Worm (Caenorhabditis elegans) whole organism, L4 larva: ENCODE results near the gene sra-26.

Experiments
- Y5F2A.4 ChIP-seq: fragments of 200-800 bp; sonication (Bioruptor generic); optimal IDR thresholded peaks from 2 replicates; lab custom pipeline; 2018; ENCODE audit warnings: mild to moderate bottlenecking, missing genetic modification characterization, missing compliant biosample characterization
- ama-1 ChIP-seq: fragments of 150-350 bp; optimal IDR thresholded peaks from 2 replicates; lab custom pipeline; 2014; ENCODE audit warnings: inconsistent platforms, mixed read lengths
- fos-1 ChIP-seq: fragments of 150-350 bp; optimal IDR thresholded peaks from 2 replicates; lab custom pipeline; 2014; ENCODE audit warnings: missing biosample characterization, missing genetic modification characterization
- lin-15B ChIP-seq: fragments of 150-350 bp; sonication (generic microtip); optimal IDR thresholded peaks from 3 replicates; lab custom pipeline; 2014; ENCODE audit warnings: missing biosample characterization, missing genetic modification characterization
- lin-39 ChIP-seq: fragments of 150-350 bp; optimal IDR thresholded peaks from 2 replicates; lab custom pipeline; 2014; ENCODE audit warnings: missing biosample characterization, missing genetic modification reagents, missing genetic modification characterization
- nhr-11 ChIP-seq: fragments of 150-350 bp; optimal IDR thresholded peaks from 2 replicates; lab custom pipeline; 2014; ENCODE audit warnings: missing biosample characterization, missing genetic modification characterization
- nhr-28 ChIP-seq: fragments of 150-350 bp; optimal IDR thresholded peaks from 2 replicates; lab custom pipeline; 2014; ENCODE audit warnings: missing biosample characterization, missing genetic modification characterization

DNA sequence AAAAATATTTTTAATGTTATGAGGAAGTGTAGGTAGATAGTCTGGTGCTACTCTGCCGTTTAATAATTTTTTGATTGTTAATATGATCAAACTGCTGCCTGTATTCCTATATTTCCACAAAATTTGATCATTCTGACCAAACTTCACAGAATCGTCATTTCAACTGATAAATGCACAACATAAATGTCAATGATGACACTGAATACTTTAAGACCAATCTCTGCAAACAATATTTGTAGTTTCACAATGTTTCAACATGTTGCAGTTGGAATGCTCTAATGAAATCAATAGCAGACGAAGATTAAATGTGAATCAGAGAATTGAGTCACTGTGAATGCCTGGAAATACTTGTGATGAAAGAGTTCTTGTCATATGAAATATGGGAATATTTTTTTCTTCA, 21.8 kb downstream of the sra-26 start:
- TF ChIP-seq fos-1 (tag; lab: Kevin White, UChicago) (no peak), lin-15B (tag; lab: Kevin White, UChicago) (no peak), nhr-11 (tag; lab: Kevin White, UChicago) (no peak), nhr-28 (tag; lab: Kevin White, UChicago) (peak; percentile 52), Y5F2A.4 (no peak), ama-1 (no peak), lin-39 (tag; lab: Kevin White, UChicago) (no peak)
